Worm (Caenorhabditis elegans) whole organism, late embryonic: ENCODE measurements around the gene ZK836.3.

ENCODE experiments used
- F13H6.1 ChIP-seq: sonication (generic microtip); optimal IDR thresholded peaks from 2 replicates; lab custom pipeline; 2016; ENCODE audit warnings: missing genetic modification characterization, missing compliant biosample characterization
- ceh-22 ChIP-seq: sonication (generic microtip); optimal IDR thresholded peaks from 2 replicates; lab custom pipeline; 2017; ENCODE audit warnings: missing biosample characterization, missing genetic modification characterization
- dmd-4 ChIP-seq: sonication (generic microtip); optimal IDR thresholded peaks from 2 replicates; lab custom pipeline; 2016; ENCODE audit warnings: borderline replicate concordance, missing genetic modification characterization, missing compliant biosample characterization
- dve-1 ChIP-seq: sonication (generic microtip); optimal IDR thresholded peaks from 2 replicates; lab custom pipeline; 2017; ENCODE audit warnings: antibody characterized with exemption, mild to moderate bottlenecking, missing genetic modification characterization, missing compliant biosample characterization
- hlh-6 ChIP-seq: sonication (generic microtip); optimal IDR thresholded peaks from 2 replicates; lab custom pipeline; 2016; ENCODE audit warnings: missing genotype, missing genetic modification characterization, missing compliant biosample characterization
- pag-3 ChIP-seq: sonication (generic microtip); optimal IDR thresholded peaks from 2 replicates; lab custom pipeline; 2016; ENCODE audit warnings: missing compliant biosample characterization, missing genetic modification characterization, borderline replicate concordance
- pha-2 ChIP-seq: sonication (generic microtip); optimal IDR thresholded peaks from 2 replicates; lab custom pipeline; 2017; ENCODE audit warnings: mild to moderate bottlenecking, missing genetic modification characterization, missing compliant biosample characterization
- pha-4 ChIP-seq: fragments of 150-350 bp; optimal IDR thresholded peaks from 2 replicates; lab custom pipeline; 2018; ENCODE audit warnings: missing biosample characterization, missing genetic modification reagents, missing genetic modification characterization
- rnt-1 ChIP-seq: sonication (generic microtip); optimal IDR thresholded peaks from 2 replicates; lab custom pipeline; 2016; ENCODE audit warnings: missing genetic modification characterization, missing compliant biosample characterization
- sdc-2 ChIP-seq: sonication (generic microtip); optimal IDR thresholded peaks from 2 replicates; lab custom pipeline; 2016; ENCODE audit warnings: missing genotype, missing genetic modification characterization, missing compliant biosample characterization
- syd-9 ChIP-seq: sonication (generic microtip); optimal IDR thresholded peaks from 2 replicates; lab custom pipeline; 2016; ENCODE audit warnings: mild to moderate bottlenecking, missing genetic modification characterization, moderate library complexity, missing compliant biosample characterization
- unc-86 ChIP-seq: sonication (generic microtip); optimal IDR thresholded peaks from 2 replicates; lab custom pipeline; 2016; ENCODE audit warnings: missing genetic modification characterization, missing compliant biosample characterization

DNA sequence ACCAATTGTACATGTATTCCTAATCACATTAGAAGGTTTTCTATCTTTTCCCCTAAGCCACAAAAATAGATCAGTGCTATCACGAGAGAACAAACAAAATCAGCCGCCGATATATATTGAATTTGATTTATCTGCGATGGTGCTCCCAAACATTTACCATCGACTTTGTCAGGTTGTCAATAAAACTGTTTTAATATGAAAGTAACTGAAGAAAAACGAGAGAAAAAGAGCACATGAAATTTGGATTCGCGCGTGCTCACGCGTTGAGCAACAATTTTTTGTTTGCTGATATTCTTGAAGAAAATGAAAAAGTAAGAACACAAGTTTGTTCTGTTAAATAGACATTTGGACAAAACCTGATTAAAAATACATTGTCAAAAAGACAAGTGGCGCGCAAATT is 6.9 kb downstream of the ZK836.3 start:
- TF ChIP-seq pag-3 (no peak), dmd-4 (no peak), pha-4 (tag; lab: Kevin White, UChicago) (no peak), unc-86 (tag; lab: Kevin White, UChicago) (no peak), sdc-2 (tag; lab: Kevin White, UChicago) (no peak), pha-2 (tag; lab: Kevin White, UChicago) (no peak), rnt-1 (tag; lab: Kevin White, UChicago) (no peak), ceh-22 (tag; lab: Kevin White, UChicago) (no peak), syd-9 (tag; lab: Kevin White, UChicago) (no peak), F13H6.1 (no peak), hlh-6 (no peak), dve-1 (tag; lab: Kevin White, UChicago) (no peak)
